Fruit fly (Drosophila melanogaster): ENCODE measurements around the gene mRpS21.

mRpS21 gene

DNA sequence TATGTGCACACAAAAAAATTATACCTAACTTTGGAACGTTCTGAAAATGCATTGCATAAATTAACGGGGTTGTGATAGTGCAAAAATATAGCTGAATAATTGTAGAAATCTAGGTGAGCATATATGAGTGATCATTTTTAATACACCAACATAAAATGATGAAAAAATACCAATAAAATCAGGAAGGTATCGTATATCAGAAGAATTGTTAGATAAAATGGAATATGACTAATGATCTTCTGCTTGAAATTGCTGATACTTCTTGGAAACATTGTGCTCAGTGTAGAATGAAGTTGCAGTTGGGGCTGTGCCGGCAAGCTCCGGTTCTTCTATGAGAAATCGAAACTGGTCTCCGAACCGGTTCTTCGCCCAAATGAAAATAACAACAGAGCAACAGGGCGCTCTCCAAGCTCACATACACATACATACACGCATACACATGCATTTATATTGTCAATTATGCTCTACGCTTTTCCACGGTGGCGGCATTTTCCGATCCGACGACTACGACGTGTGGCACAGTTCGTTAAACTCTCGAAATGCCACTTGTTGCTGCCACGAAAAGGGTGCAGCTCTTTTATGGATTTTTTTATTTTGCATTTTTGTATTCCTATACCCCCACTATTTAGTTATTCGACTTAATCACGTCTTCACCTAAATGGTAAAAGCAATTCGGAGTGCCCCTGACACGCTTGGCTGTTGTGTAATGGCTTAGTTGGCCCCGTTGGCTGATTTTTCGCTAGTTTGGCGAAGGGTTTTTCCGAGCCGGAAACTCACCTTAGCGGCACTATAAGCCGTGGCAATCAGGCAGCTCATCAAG is 19.5 kb upstream of the mRpS21 start:
- peak; percentile 91 for TF ChIP-seq CG34367 (tag; optimal IDR thresholded peaks at IDR 0.05)
- peak; percentile 90 for TF ChIP-seq D1 (tag; optimal IDR thresholded peaks at IDR 0.05)
- peak; percentile 80 for TF ChIP-seq Ets98B (GFP tag; IDR thresholded peaks at IDR 0.05)
- peak; percentile 90 for TF ChIP-seq Snoo (tag; optimal IDR thresholded peaks at IDR 0.05)
- TF ChIP-seq fd96Ca (GFP tag; IDR thresholded peaks at IDR 0.05): peak; percentile 64; the same call in 2 of the 3 replicates
- peak; percentile 77 for TF ChIP-seq gl (tag; optimal IDR thresholded peaks at IDR 0.05)
- TF ChIP-seq CG17806 (tag; optimal IDR thresholded peaks at IDR 0.05): peak; percentile 94
- TF ChIP-seq Pif1A (GFP tag; optimal IDR thresholded peaks at IDR 0.05): peak; percentile 92
- peak; percentile 95 for TF ChIP-seq CG14655 (GFP tag; optimal IDR thresholded peaks at IDR 0.05)
- TF ChIP-seq rn (GFP tag; IDR thresholded peaks at IDR 0.05): peak; percentile 71
- peak; percentile 90 for TF ChIP-seq CG13204 (GFP tag; optimal IDR thresholded peaks at IDR 0.05)
- TF ChIP-seq CG4496 (GFP tag; IDR thresholded peaks at IDR 0.05): peak; percentile 90
- TF ChIP-seq CG15710 (tag; optimal IDR thresholded peaks at IDR 0.05): peak; percentile 94
- TF ChIP-seq CG8301 (tag; optimal IDR thresholded peaks at IDR 0.05): peak; percentile 94
- TF ChIP-seq CG9948 (tag; optimal IDR thresholded peaks at IDR 0.05): peak; percentile 94
- peak; percentile 95 for TF ChIP-seq CG8159 (tag; optimal IDR thresholded peaks at IDR 0.05)
- TF ChIP-seq CG32121 (GFP tag; IDR thresholded peaks at IDR 0.05): peak; percentile 87
- peak; percentile 71; the same call in 1 of the 2 replicates for TF ChIP-seq CG12605 (GFP tag; IDR thresholded peaks at IDR 0.05)
- TF ChIP-seq CG10348 (GFP tag; IDR thresholded peaks at IDR 0.05): peak; percentile 64; the same call in 1 of the 2 replicates
- TF ChIP-seq Pif1B (GFP tag; optimal IDR thresholded peaks at IDR 0.05): peak; percentile 94
- TF ChIP-seq EcR (GFP tag; optimal IDR thresholded peaks at IDR 0.05): peak; percentile 79

DNA sequence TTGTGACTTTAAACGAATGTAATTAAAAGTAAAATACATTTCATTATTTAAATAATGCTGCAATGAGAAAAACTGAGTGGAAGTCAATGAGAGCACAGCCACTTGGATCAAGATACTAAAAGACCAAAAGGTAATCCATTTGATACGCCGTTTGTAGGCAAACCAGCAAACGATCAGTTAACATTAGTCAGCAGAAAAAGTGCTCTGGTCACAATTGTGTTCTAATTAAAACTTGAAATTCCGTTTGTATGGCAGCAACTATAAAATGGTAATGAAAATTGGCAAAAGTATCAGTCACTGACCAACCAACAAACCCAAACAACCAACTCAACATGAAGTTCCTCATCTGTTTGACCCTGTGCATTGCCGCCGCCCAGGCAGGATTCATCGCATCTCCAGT is 15.9 kb upstream of the mRpS21 start, which contains the start of gene CG14377:
TSS of gene CG14377 (plus strand) at position 301 of the 400 bp plus-strand sequence.
- TF ChIP-seq CG12605 (GFP tag; IDR thresholded peaks at IDR 0.05) (no peak), CG8301 (tag; optimal IDR thresholded peaks at IDR 0.05) (no peak), CG8159 (tag; optimal IDR thresholded peaks at IDR 0.05) (no peak), CG15710 (tag; optimal IDR thresholded peaks at IDR 0.05) (no peak), CG32121 (GFP tag; IDR thresholded peaks at IDR 0.05) (no peak), CG9948 (tag; optimal IDR thresholded peaks at IDR 0.05) (no peak), CG17806 (tag; optimal IDR thresholded peaks at IDR 0.05) (no peak), gl (tag; optimal IDR thresholded peaks at IDR 0.05) (no peak), CG10348 (GFP tag; IDR thresholded peaks at IDR 0.05) (no peak), CG14655 (GFP tag; optimal IDR thresholded peaks at IDR 0.05) (no peak), EcR (GFP tag; optimal IDR thresholded peaks at IDR 0.05) (no peak), CG4496 (GFP tag; IDR thresholded peaks at IDR 0.05) (no peak), Pif1B (GFP tag; optimal IDR thresholded peaks at IDR 0.05) (no peak), fd96Ca (GFP tag; IDR thresholded peaks at IDR 0.05) (no peak)

DNA sequence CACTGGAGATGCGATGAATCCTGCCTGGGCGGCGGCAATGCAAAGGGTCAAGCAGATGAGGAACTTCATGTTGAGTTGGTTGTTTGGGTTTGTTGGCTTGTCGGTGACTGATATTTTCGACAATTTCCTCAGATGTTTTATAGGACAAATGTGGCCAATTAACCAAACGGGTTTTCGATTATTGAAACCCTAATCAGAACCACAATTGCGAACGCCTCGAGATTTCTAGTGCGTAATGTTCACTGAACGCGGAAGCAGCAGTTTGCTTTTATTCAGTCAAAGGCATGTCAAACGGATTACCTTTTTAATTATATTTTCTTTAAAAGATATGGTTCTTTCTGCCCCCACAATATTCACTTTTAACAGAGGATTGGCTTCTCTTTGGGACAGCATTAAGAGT is 15.4 kb upstream of the mRpS21 start, which contains the start of gene CG14374:
TSS of gene CG14374 (minus strand) at position 101 of the 400 bp plus-strand sequence.
- TF ChIP-seq CG15710 (tag; optimal IDR thresholded peaks at IDR 0.05) (no peak), CG32121 (GFP tag; IDR thresholded peaks at IDR 0.05) (no peak)

dm6 chr3R:13395133-13395532 is 13.5 kb upstream of the mRpS21 start, which contains the start of gene CCHa2:
TSS of gene CCHa2 (minus strand) at chr3R:13395197.
- TF ChIP-seq CG12605 (GFP tag; IDR thresholded peaks at IDR 0.05) (no peak), CG4496 (GFP tag; IDR thresholded peaks at IDR 0.05) (peak; percentile 48; the same call in 2 of the 3 replicates)

dm6 chr3R:13393009-13393408 is 11.4 kb upstream of the mRpS21 start:
- TF ChIP-seq CG13204 (GFP tag; optimal IDR thresholded peaks at IDR 0.05) (no peak), CG34367 (tag; optimal IDR thresholded peaks at IDR 0.05) (no peak), EcR (GFP tag; optimal IDR thresholded peaks at IDR 0.05) (no peak), rn (GFP tag; IDR thresholded peaks at IDR 0.05) (no peak), CG8301 (tag; optimal IDR thresholded peaks at IDR 0.05) (no peak), CG4496 (GFP tag; IDR thresholded peaks at IDR 0.05) (no peak), gl (tag; optimal IDR thresholded peaks at IDR 0.05) (no peak), Snoo (tag; optimal IDR thresholded peaks at IDR 0.05) (no peak), CG14655 (GFP tag; optimal IDR thresholded peaks at IDR 0.05) (no peak), Pif1A (GFP tag; optimal IDR thresholded peaks at IDR 0.05) (no peak)

DNA sequence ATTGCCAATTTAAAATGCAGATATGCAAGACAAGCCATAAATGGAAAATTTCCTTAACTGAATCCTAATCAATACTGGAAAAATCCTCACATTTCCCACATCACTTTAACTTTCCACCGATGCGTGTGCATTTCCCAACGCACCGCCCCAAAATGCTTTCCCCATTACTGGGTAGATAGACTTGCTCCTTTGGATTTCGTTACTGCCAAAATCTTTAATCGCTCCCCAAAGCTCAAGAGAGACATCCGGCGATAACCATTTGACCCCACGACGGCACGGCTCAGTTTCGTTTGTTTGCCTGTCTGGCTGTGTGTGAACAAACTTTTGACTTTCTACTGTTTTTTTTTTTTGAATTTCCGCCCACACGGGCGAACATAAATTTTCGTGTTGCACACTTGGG is 8.9 kb upstream of the mRpS21 start:
- TF ChIP-seq CG12605 (GFP tag; IDR thresholded peaks at IDR 0.05) (no peak), Pif1B (GFP tag; optimal IDR thresholded peaks at IDR 0.05) (no peak), fd96Ca (GFP tag; IDR thresholded peaks at IDR 0.05) (no peak), CG32121 (GFP tag; IDR thresholded peaks at IDR 0.05) (no peak), gl (tag; optimal IDR thresholded peaks at IDR 0.05) (no peak), D1 (tag; optimal IDR thresholded peaks at IDR 0.05) (no peak), CG15710 (tag; optimal IDR thresholded peaks at IDR 0.05) (no peak), CG8159 (tag; optimal IDR thresholded peaks at IDR 0.05) (no peak), CG4496 (GFP tag; IDR thresholded peaks at IDR 0.05) (no peak), Ets98B (GFP tag; IDR thresholded peaks at IDR 0.05) (no peak), CG14655 (GFP tag; optimal IDR thresholded peaks at IDR 0.05) (no peak), Pif1A (GFP tag; optimal IDR thresholded peaks at IDR 0.05) (no peak), rn (GFP tag; IDR thresholded peaks at IDR 0.05) (no peak), CG17806 (tag; optimal IDR thresholded peaks at IDR 0.05) (no peak), Snoo (tag; optimal IDR thresholded peaks at IDR 0.05) (no peak), CG34367 (tag; optimal IDR thresholded peaks at IDR 0.05) (no peak), EcR (GFP tag; optimal IDR thresholded peaks at IDR 0.05) (no peak)
